Fruit fly (Drosophila melanogaster) whole organism, embryonic: ENCODE results near the gene Hr78.

Experiments used
- Asciz ChIP-seq: fragments of 200-800 bp; sonication (Bioruptor generic); optimal IDR thresholded peaks from 2 replicates; lab custom pipeline; 2017; ENCODE audit warnings: missing biosample characterization, mild to moderate bottlenecking, missing genetic modification characterization, missing genetic modification reagents
- Atf3 ChIP-seq: fragments of 200-800 bp; sonication (Bioruptor generic); optimal IDR thresholded peaks from 3 replicates; lab custom pipeline; 2016; ENCODE audit warnings: missing biosample characterization, missing genetic modification characterization
- CG10209 ChIP-seq: fragments of 200-800 bp; sonication (Bioruptor generic); optimal IDR thresholded peaks from 3 replicates; lab custom pipeline; 2017; ENCODE audit warnings: missing biosample characterization, mild to moderate bottlenecking, missing genetic modification characterization, missing genetic modification reagents
- CG11398 ChIP-seq: fragments of 200-800 bp; sonication (Bioruptor generic); optimal IDR thresholded peaks from 2 replicates; lab custom pipeline; 2016; ENCODE audit warnings: missing biosample characterization, missing genetic modification characterization
- CG11504 ChIP-seq: fragments of 200-800 bp; sonication (Bioruptor generic); optimal IDR thresholded peaks from 3 replicates; lab custom pipeline; 2019; ENCODE audit warnings: missing biosample characterization, mild to moderate bottlenecking, missing genetic modification characterization, moderate library complexity
- CG13287 ChIP-seq: fragments of 200-800 bp; sonication (Bioruptor generic); IDR thresholded peaks from 2 replicates; pipeline ENCODE4 v1.3.6; 2022; ENCODE audit warnings: missing biosample characterization, missing genetic modification characterization; ENCODE audit not compliant: partially characterized antibody
- CG13296 ChIP-seq: fragments of 200-800 bp; sonication (Bioruptor generic); optimal IDR thresholded peaks from 3 replicates; lab custom pipeline; 2018; ENCODE audit warnings: missing biosample characterization, mild to moderate bottlenecking, missing genetic modification characterization
- CG17912 ChIP-seq: fragments of 200-800 bp; sonication (Bioruptor generic); optimal IDR thresholded peaks from 2 replicates; lab custom pipeline; 2018; ENCODE audit warnings: missing biosample characterization, mild to moderate bottlenecking, missing genetic modification characterization
- CG18011 ChIP-seq: fragments of 200-800 bp; sonication (Bioruptor generic); optimal IDR thresholded peaks from 2 replicates; lab custom pipeline; 2017; ENCODE audit warnings: missing biosample characterization, missing genetic modification characterization, mild to moderate bottlenecking, moderate library complexity, missing genotype
- CG2116 ChIP-seq: fragments of 200-800 bp; sonication (Bioruptor generic); optimal IDR thresholded peaks from 3 replicates; lab custom pipeline; 2018; ENCODE audit warnings: missing biosample characterization, mild to moderate bottlenecking, missing genetic modification characterization
- CG2202 ChIP-seq: fragments of 200-800 bp; sonication (Bioruptor generic); optimal IDR thresholded peaks from 2 replicates; lab custom pipeline; 2018; ENCODE audit warnings: missing biosample characterization, mild to moderate bottlenecking, missing genetic modification characterization
- CG2712 ChIP-seq: fragments of 200-800 bp; optimal IDR thresholded peaks from 3 replicates; lab custom pipeline; 2019; ENCODE audit warnings: missing biosample characterization, mild to moderate bottlenecking, missing genetic modification characterization, moderate library complexity
- CG30431 ChIP-seq: fragments of 200-800 bp; sonication (Bioruptor generic); optimal IDR thresholded peaks from 2 replicates; lab custom pipeline; 2017; ENCODE audit warnings: missing biosample characterization, missing genetic modification characterization
- CG34224 ChIP-seq: fragments of 200-800 bp; sonication (Bioruptor generic); IDR thresholded peaks from 3 replicates; pipeline ENCODE4 v1.3.6; 2022; ENCODE audit warnings: missing biosample characterization, missing genetic modification characterization; ENCODE audit not compliant: partially characterized antibody
- CG3838 ChIP-seq: fragments of 200-800 bp; sonication (Bioruptor generic); optimal IDR thresholded peaks from 3 replicates; lab custom pipeline; 2016; ENCODE audit warnings: missing biosample characterization, missing genetic modification characterization
- CG3847 ChIP-seq: fragments of 200-800 bp; sonication (Bioruptor generic); IDR thresholded peaks from 2 replicates; pipeline ENCODE4 v1.3.6; 2022; ENCODE audit warnings: missing biosample characterization, missing genetic modification characterization
- CG4282 ChIP-seq: fragments of 200-800 bp; sonication (Bioruptor generic); optimal IDR thresholded peaks from 2 replicates; lab custom pipeline; 2016; ENCODE audit warnings: missing biosample characterization, missing genetic modification characterization
- CG7357 ChIP-seq: fragments of 200-800 bp; sonication (Bioruptor generic); IDR thresholded peaks from 3 replicates; pipeline ENCODE4 v1.3.6; 2022; ENCODE audit warnings: missing biosample characterization, missing genetic modification characterization
- CG9727 ChIP-seq: fragments of 200-800 bp; sonication (Bioruptor generic); optimal IDR thresholded peaks from 3 replicates; lab custom pipeline; 2017; ENCODE audit warnings: missing biosample characterization, mild to moderate bottlenecking, missing genetic modification characterization
- CG9797 ChIP-seq: fragments of 200-800 bp; sonication (Bioruptor generic); optimal IDR thresholded peaks from 3 replicates; lab custom pipeline; 2018; ENCODE audit warnings: missing biosample characterization, mild to moderate bottlenecking, missing genetic modification characterization
- Ets65A ChIP-seq: fragments of 200-800 bp; sonication (Bioruptor generic); peaks from one replicate; lab custom pipeline; 2016; ENCODE audit warnings: missing biosample characterization, missing genetic modification characterization
- Hmr ChIP-seq: fragments of 200-800 bp; sonication (Bioruptor generic); optimal IDR thresholded peaks from 3 replicates; lab custom pipeline; 2017; ENCODE audit warnings: mild to moderate bottlenecking, missing biosample characterization, missing genetic modification reagents, missing genetic modification characterization
- Hr78 ChIP-seq, 2 experiments: fragments of 200-800 bp in 1 of 2; fragments of >200 bp in 1 of 2; sonication (Bioruptor generic) in 1 of 2; optimal IDR thresholded peaks; 2 replicates each; lab custom pipeline; 2017 to 2019; ENCODE audit warnings: missing biosample characterization in 2 of 2, missing genetic modification characterization in 2 of 2, mild to moderate bottlenecking in 1 of 2, moderate library complexity in 1 of 2
- Lpt ChIP-seq: fragments of >200 bp; optimal IDR thresholded peaks from 2 replicates; lab custom pipeline; 2018; ENCODE audit warnings: missing biosample characterization, missing genetic modification characterization
- Mad ChIP-seq: fragments of 200-800 bp; sonication (Bioruptor generic); optimal IDR thresholded peaks from 2 replicates; lab custom pipeline; 2016; ENCODE audit warnings: missing biosample characterization, missing genetic modification characterization
- Nf-YC ChIP-seq: fragments of 200-800 bp; optimal IDR thresholded peaks from 3 replicates; lab custom pipeline; 2019; ENCODE audit warnings: missing biosample characterization, mild to moderate bottlenecking, missing genetic modification characterization, moderate library complexity
- Oli ChIP-seq: fragments of 200-800 bp; sonication (Bioruptor generic); optimal IDR thresholded peaks from 2 replicates; lab custom pipeline; 2018; ENCODE audit warnings: missing biosample characterization, mild to moderate bottlenecking, missing genetic modification characterization, moderate library complexity
- Opbp ChIP-seq: fragments of 200-800 bp; sonication (Bioruptor generic); IDR thresholded peaks from 3 replicates; pipeline ENCODE4 v1.3.6; 2022; ENCODE audit warnings: missing biosample characterization, missing genetic modification characterization; ENCODE audit not compliant: partially characterized antibody
- TFAM ChIP-seq: fragments of 200-800 bp; sonication (Bioruptor generic); optimal IDR thresholded peaks from 2 replicates; lab custom pipeline; 2017; ENCODE audit warnings: missing biosample characterization, missing genetic modification characterization, inconsistent platforms
- btn ChIP-seq: fragments of 200-800 bp; sonication (Bioruptor generic); optimal IDR thresholded peaks from 2 replicates; lab custom pipeline; 2016; ENCODE audit warnings: missing biosample characterization, missing genetic modification characterization
- cato ChIP-seq: fragments of 200-800 bp; sonication (Bioruptor generic); optimal IDR thresholded peaks from 2 replicates; lab custom pipeline; 2016; ENCODE audit warnings: missing biosample characterization, missing genetic modification characterization, borderline replicate concordance
- caup ChIP-seq: fragments of 200-800 bp; sonication (Bioruptor generic); optimal IDR thresholded peaks from 3 replicates; lab custom pipeline; 2017; ENCODE audit warnings: missing biosample characterization, mild to moderate bottlenecking, missing genetic modification characterization, moderate library complexity; ENCODE audit not compliant: severe bottlenecking
- chn ChIP-seq: fragments of 200-800 bp; sonication (Bioruptor generic); optimal IDR thresholded peaks from 2 replicates; lab custom pipeline; 2016; ENCODE audit warnings: missing biosample characterization, missing genetic modification characterization
- ci ChIP-seq: fragments of 200-800 bp; sonication (Bioruptor generic); IDR thresholded peaks from 3 replicates; pipeline ENCODE4 v1.3.6; 2022; ENCODE audit warnings: missing biosample characterization, missing genetic modification characterization
- dati ChIP-seq: fragments of 200-800 bp; sonication (Bioruptor generic); IDR thresholded peaks from 2 replicates; pipeline ENCODE4 v1.3.6; 2022; ENCODE audit warnings: missing biosample characterization, missing genetic modification characterization
- disco-r ChIP-seq: fragments of 200-800 bp; sonication (Bioruptor generic); optimal IDR thresholded peaks from 2 replicates; lab custom pipeline; 2016; ENCODE audit warnings: missing biosample characterization, missing genetic modification characterization
- dmrt99B ChIP-seq: fragments of 200-800 bp; sonication (Bioruptor generic); optimal IDR thresholded peaks from 2 replicates; lab custom pipeline; 2018; ENCODE audit warnings: missing biosample characterization, mild to moderate bottlenecking, missing genetic modification characterization, moderate library complexity
- dysf ChIP-seq: fragments of 200-800 bp; sonication (Bioruptor generic); IDR thresholded peaks from 3 replicates; pipeline ENCODE4 v1.3.6; 2022; ENCODE audit warnings: missing biosample characterization, missing genetic modification characterization
- gem ChIP-seq: fragments of 200-800 bp; sonication (Bioruptor generic); optimal IDR thresholded peaks from 2 replicates; lab custom pipeline; 2019; ENCODE audit warnings: missing biosample characterization, mild to moderate bottlenecking, missing genetic modification characterization, moderate library complexity
- gsb-n ChIP-seq: fragments of 200-800 bp; sonication (Bioruptor generic); optimal IDR thresholded peaks from 3 replicates; lab custom pipeline; 2018; ENCODE audit warnings: missing biosample characterization, mild to moderate bottlenecking, missing genetic modification characterization
- hbn ChIP-seq: fragments of 200-800 bp; sonication (Bioruptor generic); IDR thresholded peaks from 2 replicates; pipeline ENCODE4 v1.3.6; 2022; ENCODE audit warnings: missing biosample characterization, missing genetic modification characterization; ENCODE audit not compliant: partially characterized antibody
- knrl ChIP-seq: fragments of 200-800 bp; sonication (Bioruptor generic); IDR thresholded peaks from 3 replicates; pipeline ENCODE4 v1.3.6; 2022; ENCODE audit warnings: missing biosample characterization, missing genetic modification characterization; ENCODE audit not compliant: partially characterized antibody
- nerfin-1 ChIP-seq: fragments of 200-800 bp; sonication (Bioruptor generic); optimal IDR thresholded peaks from 3 replicates; lab custom pipeline; 2019; ENCODE audit warnings: missing biosample characterization, mild to moderate bottlenecking, missing genetic modification characterization, moderate library complexity
- sc ChIP-seq, 3 experiments: fragments of >200 bp in 2 of 3; fragments of 200-800 bp in 1 of 3; sonication (Bioruptor generic) in 1 of 3; optimal IDR thresholded peaks; 2 replicates in 2 of 3; 3 replicates in 1 of 3; lab custom pipeline; 2017; ENCODE audit warnings: mild to moderate bottlenecking in 1 of 3, missing biosample characterization in 1 of 3, missing genetic modification characterization in 1 of 3, missing genetic modification reagents in 1 of 3
- schlank ChIP-seq: fragments of 200-800 bp; sonication (Bioruptor generic); optimal IDR thresholded peaks from 2 replicates; lab custom pipeline; 2018; ENCODE audit warnings: missing biosample characterization, mild to moderate bottlenecking, missing genetic modification characterization
- sna ChIP-seq: fragments of 200-800 bp; sonication (Bioruptor generic); IDR thresholded peaks from 2 replicates; pipeline ENCODE4 v1.3.6; 2022; ENCODE audit warnings: missing biosample characterization, missing genetic modification characterization; ENCODE audit not compliant: partially characterized antibody
- sqz ChIP-seq: fragments of 200-800 bp; sonication (Bioruptor generic); optimal IDR thresholded peaks from 3 replicates; lab custom pipeline; 2018; ENCODE audit warnings: missing biosample characterization, mild to moderate bottlenecking, missing genetic modification characterization
- tap ChIP-seq: fragments of 200-800 bp; optimal IDR thresholded peaks from 3 replicates; lab custom pipeline; 2019; ENCODE audit warnings: missing biosample characterization, mild to moderate bottlenecking, missing genetic modification characterization, moderate library complexity
- trh ChIP-seq: fragments of 200-800 bp; sonication (Bioruptor generic); optimal IDR thresholded peaks from 2 replicates; lab custom pipeline; 2016; ENCODE audit warnings: missing biosample characterization, missing genetic modification characterization

The Hr78 gene

dm6 chr3L:21453623-21454022 lies 43.7 kb downstream of the Hr78 start (continued):
- TF ChIP-seq sc (optimal IDR thresholded peaks at IDR 0.05; lab: Kevin White, UChicago) (no peak), sc (GFP tag; optimal IDR thresholded peaks at IDR 0.05; lab: Kevin White, UChicago) (peak; percentile 34), Nf-YC (tag; lab: Kevin White, UChicago) (no peak), schlank (no peak), hbn (GFP tag; lab: Robert Waterston, UW) (no peak), trh (no peak), CG3847 (GFP tag; lab: Robert Waterston, UW) (no peak), CG13287 (GFP tag; lab: Robert Waterston, UW) (no peak), gsb-n (tag; lab: Kevin White, UChicago) (peak; percentile 74), CG9727 (peak; percentile 79), CG13296 (GFP tag; lab: Kevin White, UChicago) (no peak), CG17912 (GFP tag; lab: Kevin White, UChicago) (no peak), chn (peak; percentile 67), cato (GFP tag; lab: Kevin White, UChicago) (peak; percentile 17), Lpt (GFP tag; lab: Kevin White, UChicago) (no peak), CG11504 (tag; lab: Kevin White, UChicago) (peak; percentile 55), Ets65A (no peak), tap (tag; lab: Kevin White, UChicago) (peak; percentile 19), gem (tag; lab: Kevin White, UChicago) (peak; percentile 78), CG9797 (GFP tag; lab: Kevin White, UChicago) (no peak), CG4282 (GFP tag; lab: Kevin White, UChicago) (peak; percentile 80), CG7357 (GFP tag; lab: Robert Waterston, UW) (0 out of 3 replicates have a peak, but pooled peaks have one; percentile 44), TFAM (GFP tag; lab: Kevin White, UChicago) (no peak), CG10209 (GFP tag; lab: Kevin White, UChicago) (peak; percentile 49), btn (GFP tag; lab: Kevin White, UChicago) (peak; percentile 32), CG3838 (no peak), Hmr (no peak), dysf (GFP tag; lab: Robert Waterston, UW) (0 out of 3 replicates have a peak, but pooled peaks have one; percentile 8), disco-r (GFP tag; lab: Kevin White, UChicago) (peak; percentile 1), ci (GFP tag; lab: Robert Waterston, UW) (peak; percentile 45; the same call in 1 of the 3 replicates), knrl (no peak), CG2116 (GFP tag; lab: Kevin White, UChicago) (no peak), CG34224 (GFP tag; lab: Robert Waterston, UW) (no peak), CG11398 (GFP tag; lab: Kevin White, UChicago) (no peak), sna (no peak), Mad (GFP tag; lab: Kevin White, UChicago) (no peak), CG2712 (tag; lab: Kevin White, UChicago) (peak; percentile 84), sqz (GFP tag; lab: Kevin White, UChicago) (no peak), dmrt99B (tag; lab: Kevin White, UChicago) (peak; percentile 61), dati (no peak), caup (no peak), Oli (tag; lab: Kevin White, UChicago) (peak; percentile 55), Opbp (GFP tag; lab: Robert Waterston, UW) (no peak), Atf3 (no peak), Asciz (peak; percentile 33), CG2202 (tag; lab: Kevin White, UChicago) (peak; percentile 62), CG18011 (no peak), nerfin-1 (tag; lab: Kevin White, UChicago) (peak; percentile 12), Hr78 (GFP tag; optimal IDR thresholded peaks at IDR 0.05; lab: Kevin White, UChicago) (peak in 1 of 2 experiments; percentile 69), CG30431 (GFP tag; lab: Kevin White, UChicago) (peak; percentile 55)
